Worm (Caenorhabditis elegans): ENCODE results near the gene phat-8.

Gene phat-8

DNA sequence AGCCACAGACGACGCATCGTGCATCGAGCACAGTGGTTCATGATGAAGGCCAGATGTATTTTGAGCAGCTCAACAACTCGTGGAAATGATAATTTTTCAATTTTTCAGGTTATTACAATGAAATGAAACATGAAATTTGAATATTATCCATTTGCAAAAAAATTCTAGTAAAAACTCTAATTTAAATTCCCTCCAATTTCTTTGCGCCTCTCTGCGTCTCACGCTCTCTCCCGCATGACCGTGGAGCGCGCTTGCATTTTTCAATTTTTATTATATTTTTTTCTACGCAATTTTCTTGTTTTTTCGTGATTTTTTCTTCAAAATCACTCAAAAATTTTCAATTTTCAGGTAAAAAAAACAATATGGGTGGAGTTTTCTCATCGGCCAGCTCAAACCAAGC lies 12.2 kb upstream of the phat-8 start, which contains the start of gene tag-281:
Gene tag-281 (plus strand): TSS at position 340 of the 400 bp plus-strand sequence.
- peak; percentile 91 to 93 for TF ChIP-seq lsy-2 (tag; optimal IDR thresholded peaks at IDR 0.05)
- peak; percentile 57 for TF ChIP-seq lir-3 (tag; optimal IDR thresholded peaks at IDR 0.05; ENCODE audit: poor library complexity)
- peak; percentile 54; the same call in 1 of the 2 replicates for TF ChIP-seq ceh-88 (GFP tag; IDR thresholded peaks at IDR 0.05)
- peak; percentile 84 for TF ChIP-seq lin-39 (tag; optimal IDR thresholded peaks at IDR 0.05)
- no peak for TF ChIP-seq ets-5 (GFP tag; IDR thresholded peaks at IDR 0.05)
- no peak for TF ChIP-seq nhr-237 (tag; optimal IDR thresholded peaks at IDR 0.05)
- no peak for TF ChIP-seq efl-3 (GFP tag; optimal IDR thresholded peaks at IDR 0.05)
- no peak for TF ChIP-seq ceh-63 (GFP tag; optimal IDR thresholded peaks at IDR 0.05)
- TF ChIP-seq alr-1 (tag; optimal IDR thresholded peaks at IDR 0.05; ENCODE audit: borderline replicate concordance) = no peak
- TF ChIP-seq ama-1 (optimal IDR thresholded peaks at IDR 0.05) = no peak
- TF ChIP-seq hlh-17 (GFP tag; optimal IDR thresholded peaks at IDR 0.05; ENCODE audit: borderline replicate concordance) = no peak
- peak; percentile 3 for TF ChIP-seq pag-3 (tag; optimal IDR thresholded peaks at IDR 0.05; ENCODE audit: borderline replicate concordance, insufficient read depth)
- peak; percentile 48 for TF ChIP-seq fkh-10 (GFP tag; optimal IDR thresholded peaks at IDR 0.05)
- no peak for TF ChIP-seq C34B4.2 (tag; optimal IDR thresholded peaks at IDR 0.05)
- no peak for TF ChIP-seq egl-27 (tag; optimal IDR thresholded peaks at IDR 0.05)
- peak; percentile 21 for TF ChIP-seq nhr-77 (tag; optimal IDR thresholded peaks at IDR 0.05)
- peak; percentile 47 for TF ChIP-seq sup-37 (GFP tag; optimal IDR thresholded peaks at IDR 0.05)
- TF ChIP-seq Y116A8C.19 (tag; optimal IDR thresholded peaks at IDR 0.05; ENCODE audit: borderline replicate concordance) = no peak
- no peak for TF ChIP-seq nhr-28 (tag; optimal IDR thresholded peaks at IDR 0.05)
- peak; percentile 98 to 99 (median 98) for TF ChIP-seq dpl-1 (GFP tag; optimal IDR thresholded peaks at IDR 0.05)
- no peak for TF ChIP-seq pqm-1 (tag; optimal IDR thresholded peaks at IDR 0.05)
- TF ChIP-seq unc-86 (tag; optimal IDR thresholded peaks at IDR 0.05) = peak; percentile 86
- peak; percentile 89 for TF ChIP-seq lin-14 (GFP tag; optimal IDR thresholded peaks at IDR 0.05)
- TF ChIP-seq sox-4 (tag; optimal IDR thresholded peaks at IDR 0.05) = peak; percentile 45
- TF ChIP-seq egl-13 (tag; optimal IDR thresholded peaks at IDR 0.05) = peak; percentile 72
- TF ChIP-seq ceh-90 (tag; optimal IDR thresholded peaks at IDR 0.05) = peak; percentile 20
- TF ChIP-seq lin-35 (GFP tag; optimal IDR thresholded peaks at IDR 0.05) = peak; percentile 99
- TF ChIP-seq nhr-90 (tag; optimal IDR thresholded peaks at IDR 0.05; ENCODE audit: poor library complexity) = peak; percentile 90
- peak; percentile 78 for TF ChIP-seq fos-1 (tag; optimal IDR thresholded peaks at IDR 0.05)
- peak; percentile 53 for TF ChIP-seq vab-15 (tag; optimal IDR thresholded peaks at IDR 0.05)
- TF ChIP-seq mab-9 (GFP tag; IDR thresholded peaks at IDR 0.05) = peak; percentile 54; the same call in 1 of the 2 replicates
- peak; percentile 48 for TF ChIP-seq elt-2 (tag; optimal IDR thresholded peaks at IDR 0.05)
- no peak for TF ChIP-seq ces-1 (GFP tag; optimal IDR thresholded peaks at IDR 0.05)
- peak; percentile 42 for TF ChIP-seq zip-4 (GFP tag; optimal IDR thresholded peaks at IDR 0.05)
- peak; percentile 84 for TF ChIP-seq skn-1 (tag; optimal IDR thresholded peaks at IDR 0.05)
- no peak for TF ChIP-seq unc-62 (GFP tag; optimal IDR thresholded peaks at IDR 0.05)
- TF ChIP-seq hpl-2 (GFP tag; optimal IDR thresholded peaks at IDR 0.05) = no peak
- TF ChIP-seq nhr-84 (tag; optimal IDR thresholded peaks at IDR 0.05) = no peak
- peak; percentile 86 for TF ChIP-seq jun-1 (tag; optimal IDR thresholded peaks at IDR 0.05)
- peak; percentile 85 for TF ChIP-seq snpc-4 (tag; optimal IDR thresholded peaks at IDR 0.05)
- peak; percentile 87 for TF ChIP-seq isw-1 (GFP tag; IDR thresholded peaks at IDR 0.05)
- TF ChIP-seq lin-13 (GFP tag; optimal IDR thresholded peaks at IDR 0.05) = peak; percentile 86
- TF ChIP-seq tbx-2 (tag; optimal IDR thresholded peaks at IDR 0.05) = peak; percentile 87
- peak; percentile 62 for TF ChIP-seq ceh-8 (GFP tag; optimal IDR thresholded peaks at IDR 0.05)
- TF ChIP-seq tlp-1 (tag; optimal IDR thresholded peaks at IDR 0.05) = no peak
- no peak for TF ChIP-seq nhr-12 (tag; optimal IDR thresholded peaks at IDR 0.05)
- no peak for TF ChIP-seq hlh-4 (tag; optimal IDR thresholded peaks at IDR 0.05)
- TF ChIP-seq unc-30 (tag; optimal IDR thresholded peaks at IDR 0.05) = no peak
- no peak for TF ChIP-seq sptf-1 (tag; optimal IDR thresholded peaks at IDR 0.05)
- no peak for TF ChIP-seq mef-2 (tag; optimal IDR thresholded peaks at IDR 0.05)
- peak; percentile 87 for TF ChIP-seq fkh-8 (tag; optimal IDR thresholded peaks at IDR 0.05)
- TF ChIP-seq C16A3.4 (tag; optimal IDR thresholded peaks at IDR 0.05) = peak; percentile 69
